Fruit fly (Drosophila melanogaster) whole organism, prepupa: Measurements from ENCODE around the gene CG31689.
A peak's percentile ranks its signal among the peaks of the same experiment; 100 is the strongest.

Experiments
- Blimp-1 ChIP-seq: fragments of 200-800 bp; sonication (Bioruptor generic); optimal IDR thresholded peaks from 3 replicates; lab custom pipeline; 2017; ENCODE audit warnings: missing biosample characterization, missing genetic modification characterization, mild to moderate bottlenecking, moderate library complexity, missing genetic modification reagents
- CG10669 ChIP-seq: fragments of 200-800 bp; sonication (Bioruptor generic); optimal IDR thresholded peaks from 3 replicates; lab custom pipeline; 2018; ENCODE audit warnings: missing biosample characterization, mild to moderate bottlenecking, missing genetic modification characterization, moderate library complexity
- CG11762 ChIP-seq: fragments of 200-800 bp; sonication (Bioruptor generic); optimal IDR thresholded peaks from 3 replicates; lab custom pipeline; 2016; ENCODE audit warnings: missing biosample characterization, missing genetic modification characterization; ENCODE audit not compliant: insufficient read depth
- CG11902 ChIP-seq: fragments of 200-800 bp; sonication (Bioruptor generic); optimal IDR thresholded peaks from 3 replicates; lab custom pipeline; 2016; ENCODE audit warnings: missing biosample characterization, missing genetic modification characterization
- CG15336 ChIP-seq: fragments of 200-800 bp; sonication (Bioruptor generic); IDR thresholded peaks from 2 replicates; pipeline ENCODE4 v1.3.6; 2022; ENCODE audit warnings: missing biosample characterization, missing genetic modification characterization
- CG1621 ChIP-seq: fragments of 200-800 bp; sonication (Bioruptor generic); optimal IDR thresholded peaks from 3 replicates; lab custom pipeline; 2018; ENCODE audit warnings: missing biosample characterization, mild to moderate bottlenecking, missing genetic modification characterization
- CG16779 ChIP-seq: fragments of 200-800 bp; sonication (Bioruptor generic); optimal IDR thresholded peaks from 3 replicates; lab custom pipeline; 2017; ENCODE audit warnings: missing biosample characterization, mild to moderate bottlenecking, missing genetic modification characterization
- CG3032 ChIP-seq: fragments of 200-800 bp; optimal IDR thresholded peaks from 2 replicates; lab custom pipeline; 2019; ENCODE audit warnings: missing biosample characterization, mild to moderate bottlenecking, missing genetic modification characterization, moderate library complexity
- CG31627 ChIP-seq: fragments of 200-800 bp; sonication (Bioruptor generic); optimal IDR thresholded peaks from 3 replicates; lab custom pipeline; 2016; ENCODE audit warnings: missing biosample characterization, missing genetic modification characterization
- CG32006 ChIP-seq: fragments of 200-800 bp; sonication (Bioruptor generic); optimal IDR thresholded peaks from 3 replicates; lab custom pipeline; 2017; ENCODE audit warnings: missing biosample characterization, mild to moderate bottlenecking, missing genetic modification characterization
- CG4318 ChIP-seq: fragments of 200-800 bp; sonication (Bioruptor generic); optimal IDR thresholded peaks from 3 replicates; lab custom pipeline; 2017; ENCODE audit warnings: missing biosample characterization, mild to moderate bottlenecking, missing genetic modification characterization
- CG6163 ChIP-seq: fragments of 200-800 bp; sonication (Bioruptor generic); IDR thresholded peaks from 3 replicates; pipeline ENCODE4 v1.3.6; 2022; ENCODE audit warnings: missing biosample characterization, missing genetic modification characterization
- CG6276 ChIP-seq: fragments of 200-800 bp; sonication (Bioruptor generic); optimal IDR thresholded peaks from 2 replicates; lab custom pipeline; 2017; ENCODE audit warnings: missing biosample characterization, mild to moderate bottlenecking, missing genetic modification characterization
- CG6792 ChIP-seq: fragments of 200-800 bp; sonication (Bioruptor generic); optimal IDR thresholded peaks from 3 replicates; lab custom pipeline; 2016; ENCODE audit warnings: missing biosample characterization, missing genetic modification characterization
- CG6808 ChIP-seq: fragments of 200-800 bp; sonication (Bioruptor generic); optimal IDR thresholded peaks from 3 replicates; lab custom pipeline; 2017; ENCODE audit warnings: missing biosample characterization, missing genetic modification characterization, mild to moderate bottlenecking, moderate library complexity, missing genetic modification reagents
- CG6854 ChIP-seq: fragments of 200-800 bp; sonication (Bioruptor generic); optimal IDR thresholded peaks from 2 replicates; lab custom pipeline; 2017; ENCODE audit warnings: missing biosample characterization, mild to moderate bottlenecking, missing genetic modification characterization
- CG7368 ChIP-seq: fragments of 200-800 bp; sonication (Bioruptor generic); optimal IDR thresholded peaks from 3 replicates; lab custom pipeline; 2016; ENCODE audit warnings: missing biosample characterization, missing genetic modification characterization
- CG8319 ChIP-seq: fragments of 200-800 bp; sonication (Bioruptor generic); optimal IDR thresholded peaks from 3 replicates; lab custom pipeline; 2016; ENCODE audit warnings: missing biosample characterization, missing genetic modification characterization
- Eip78C ChIP-seq: fragments of 200-800 bp; sonication (Bioruptor generic); peaks from one replicate; lab custom pipeline; 2016; ENCODE audit warnings: missing biosample characterization, missing genetic modification characterization
- Eip93F ChIP-seq: fragments of 200-800 bp; sonication (Bioruptor generic); optimal IDR thresholded peaks from 2 replicates; lab custom pipeline; 2016; ENCODE audit warnings: missing biosample characterization, mild to moderate bottlenecking, missing genetic modification characterization
- Ets21C ChIP-seq: fragments of 200-800 bp; sonication (Bioruptor generic); optimal IDR thresholded peaks from 3 replicates; lab custom pipeline; 2016; ENCODE audit warnings: missing biosample characterization, missing genetic modification characterization
- Ets96B ChIP-seq: fragments of 200-800 bp; optimal IDR thresholded peaks from 2 replicates; lab custom pipeline; 2019; ENCODE audit warnings: missing biosample characterization, mild to moderate bottlenecking, missing genetic modification characterization, moderate library complexity
- Gug ChIP-seq: fragments of 200-800 bp; sonication (Bioruptor generic); IDR thresholded peaks from 2 replicates; pipeline ENCODE4 v1.3.6; 2022; ENCODE audit warnings: missing biosample characterization, missing genetic modification characterization
- Hr38 ChIP-seq: sonication (Bioruptor generic); optimal IDR thresholded peaks from 2 replicates; lab custom pipeline; 2016; ENCODE audit warnings: missing biosample characterization, missing genetic modification characterization
- Hr39 ChIP-seq: fragments of 200-800 bp; sonication (Bioruptor generic); optimal IDR thresholded peaks from 2 replicates; lab custom pipeline; 2016; ENCODE audit warnings: missing biosample characterization, missing genetic modification characterization
- Hr4 ChIP-seq: fragments of 200-800 bp; sonication (Bioruptor generic); optimal IDR thresholded peaks from 3 replicates; lab custom pipeline; 2016; ENCODE audit warnings: missing biosample characterization, missing genetic modification characterization
- Lpt ChIP-seq: fragments of 200-800 bp; sonication (Bioruptor generic); optimal IDR thresholded peaks from 3 replicates; lab custom pipeline; 2016; ENCODE audit warnings: missing biosample characterization, missing genetic modification characterization
- Met ChIP-seq: fragments of 200-800 bp; sonication (Bioruptor generic); optimal IDR thresholded peaks from 3 replicates; lab custom pipeline; 2016; ENCODE audit warnings: missing biosample characterization, missing genetic modification characterization
- Smox ChIP-seq: fragments of 200-800 bp; sonication (Bioruptor generic); optimal IDR thresholded peaks from 3 replicates; lab custom pipeline; 2016; ENCODE audit warnings: missing biosample characterization, missing genetic modification characterization
- Sox102F ChIP-seq: fragments of 200-800 bp; sonication (Bioruptor generic); optimal IDR thresholded peaks from 2 replicates; lab custom pipeline; 2016; ENCODE audit warnings: missing biosample characterization, mild to moderate bottlenecking, missing genetic modification characterization
- Sox14 ChIP-seq: fragments of 200-800 bp; sonication (Bioruptor generic); optimal IDR thresholded peaks from 3 replicates; lab custom pipeline; 2016; ENCODE audit warnings: missing biosample characterization, missing genetic modification characterization
- achi ChIP-seq: fragments of 200-800 bp; sonication (Bioruptor generic); optimal IDR thresholded peaks from 3 replicates; lab custom pipeline; 2016; ENCODE audit warnings: missing biosample characterization, missing genetic modification characterization
- acj6 ChIP-seq: fragments of 200-800 bp; sonication (Bioruptor generic); optimal IDR thresholded peaks from 3 replicates; lab custom pipeline; 2016; ENCODE audit warnings: missing biosample characterization, missing genetic modification characterization
- cyc ChIP-seq: fragments of 200-800 bp; sonication (Bioruptor generic); optimal IDR thresholded peaks from 3 replicates; lab custom pipeline; 2016; ENCODE audit warnings: missing biosample characterization, missing genetic modification characterization
- dac ChIP-seq: fragments of 200-800 bp; sonication (Bioruptor generic); optimal IDR thresholded peaks from 2 replicates; lab custom pipeline; 2017; ENCODE audit warnings: missing biosample characterization, mild to moderate bottlenecking, missing genetic modification characterization
- dsx ChIP-seq: fragments of 200-800 bp; optimal IDR thresholded peaks from 3 replicates; lab custom pipeline; 2019; ENCODE audit warnings: missing biosample characterization, mild to moderate bottlenecking, missing genetic modification characterization, moderate library complexity; ENCODE audit not compliant: poor library complexity, severe bottlenecking
- eg ChIP-seq: fragments of 200-800 bp; sonication (Bioruptor generic); IDR thresholded peaks from 3 replicates; pipeline ENCODE4 v1.3.6; 2022; ENCODE audit warnings: missing biosample characterization, missing genetic modification characterization
- esn ChIP-seq: fragments of 200-800 bp; sonication (Bioruptor generic); optimal IDR thresholded peaks from 2 replicates; lab custom pipeline; 2016; ENCODE audit warnings: missing biosample characterization, mild to moderate bottlenecking, missing genetic modification characterization, moderate library complexity
- fd59A ChIP-seq: fragments of 200-800 bp; sonication (Bioruptor generic); optimal IDR thresholded peaks from 2 replicates; lab custom pipeline; 2017; ENCODE audit warnings: missing biosample characterization, mild to moderate bottlenecking, missing genetic modification characterization, missing genetic modification reagents
- fd85E ChIP-seq: fragments of 200-800 bp; sonication (Bioruptor generic); optimal IDR thresholded peaks from 3 replicates; lab custom pipeline; 2016; ENCODE audit warnings: missing biosample characterization, missing genetic modification characterization
- fkh ChIP-seq: fragments of 200-800 bp; sonication (Bioruptor generic); optimal IDR thresholded peaks from 3 replicates; lab custom pipeline; 2017; ENCODE audit warnings: missing biosample characterization, mild to moderate bottlenecking, missing genetic modification characterization, moderate library complexity
- lz ChIP-seq: fragments of 200-800 bp; sonication (Bioruptor generic); optimal IDR thresholded peaks from 3 replicates; lab custom pipeline; 2016; ENCODE audit warnings: missing biosample characterization, missing genetic modification characterization
- net ChIP-seq: fragments of 200-800 bp; sonication (Bioruptor generic); optimal IDR thresholded peaks from 3 replicates; lab custom pipeline; 2016; ENCODE audit warnings: missing biosample characterization, missing genetic modification characterization
- spab ChIP-seq: fragments of 200-800 bp; sonication (Bioruptor generic); optimal IDR thresholded peaks from 2 replicates; lab custom pipeline; 2017; ENCODE audit warnings: missing biosample characterization, mild to moderate bottlenecking, missing genetic modification characterization, missing genetic modification reagents
- ss ChIP-seq, 2 experiments: fragments of 200-800 bp; sonication (Bioruptor generic); optimal IDR thresholded peaks; 2 replicates in 1 of 2; 3 replicates in 1 of 2; lab custom pipeline; 2017 to 2018; ENCODE audit warnings: mild to moderate bottlenecking in 2 of 2, missing biosample characterization in 2 of 2, missing genetic modification characterization in 2 of 2, moderate library complexity in 1 of 2
- svp ChIP-seq: fragments of 200-800 bp; sonication (Bioruptor generic); peaks from one replicate; lab custom pipeline; 2016; ENCODE audit warnings: missing biosample characterization, missing genetic modification characterization
- topi ChIP-seq: fragments of 200-800 bp; sonication (Bioruptor generic); optimal IDR thresholded peaks from 3 replicates; lab custom pipeline; 2016; ENCODE audit warnings: missing biosample characterization, missing genetic modification characterization
- vri ChIP-seq: fragments of 200-800 bp; sonication (Bioruptor generic); optimal IDR thresholded peaks from 3 replicates; lab custom pipeline; 2016; ENCODE audit warnings: missing biosample characterization, mild to moderate bottlenecking, missing genetic modification characterization

Gene CG31689

DNA sequence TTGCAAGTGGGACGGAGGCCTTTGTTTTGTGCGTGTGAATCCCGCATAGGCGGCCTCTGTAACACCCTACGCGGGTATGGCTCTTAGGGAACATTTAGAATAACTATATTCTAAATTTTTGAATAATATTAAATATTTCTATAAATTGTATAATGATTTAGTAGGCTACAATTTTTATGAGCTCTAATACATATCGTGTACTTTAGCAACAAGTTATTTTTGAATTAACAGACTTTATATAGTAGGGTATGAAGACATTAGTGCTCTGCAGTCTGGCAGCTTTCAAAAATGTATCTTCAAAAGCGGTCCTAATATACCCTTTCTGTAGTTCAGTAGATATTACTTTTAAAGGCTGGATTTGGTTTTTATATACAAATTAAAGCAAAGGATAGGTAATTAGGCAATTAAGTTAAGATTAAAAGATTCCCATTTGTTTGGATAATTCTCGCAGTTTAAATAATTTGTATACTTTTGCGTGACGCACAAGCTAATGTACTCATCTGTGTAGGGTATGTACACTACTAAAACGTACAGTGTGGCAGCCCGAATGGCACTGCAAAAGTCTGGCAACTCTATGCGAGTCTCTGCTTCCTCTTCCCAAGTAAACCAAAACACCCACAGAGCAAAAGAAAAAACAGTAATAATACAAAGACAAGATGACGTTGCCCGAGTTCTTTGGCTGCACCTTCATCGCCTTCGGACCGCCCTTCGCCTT is 40.3 kb downstream of the CG31689 start, which contains the start of the genes Snx21 and aph-1 (continued):
- TF ChIP-seq Gug (GFP tag; lab: Robert Waterston, UW) (peak; percentile 82), Met (GFP tag; lab: Kevin White, UChicago) (peak; percentile 88), Hr4 (GFP tag; lab: Kevin White, UChicago) (peak; percentile 91), CG10669 (peak; percentile 88), net (GFP tag; lab: Kevin White, UChicago) (peak; percentile 87), Blimp-1 (GFP tag; lab: Kevin White, UChicago) (peak; percentile 73), CG11902 (peak; percentile 87), CG8319 (GFP tag; lab: Kevin White, UChicago) (peak; percentile 72), CG15336 (GFP tag; lab: Robert Waterston, UW) (peak; percentile 90), Ets96B (peak; percentile 90), esn (peak; percentile 93), CG11762 (GFP tag; lab: Kevin White, UChicago) (peak; percentile 89), CG6276 (GFP tag; lab: Kevin White, UChicago) (peak; percentile 85), CG6808 (GFP tag; lab: Kevin White, UChicago) (peak; percentile 88), vri (GFP tag; lab: Kevin White, UChicago) (peak; percentile 72), CG16779 (peak; percentile 81), Sox102F (GFP tag; lab: Kevin White, UChicago) (peak; percentile 91), CG7368 (GFP tag; lab: Kevin White, UChicago) (peak; percentile 82), lz (peak; percentile 93), CG6792 (peak; percentile 81), CG32006 (GFP tag; lab: Kevin White, UChicago) (peak; percentile 91), Eip78C (GFP tag; lab: Kevin White, UChicago) (peak; percentile 94), Hr39 (GFP tag; lab: Kevin White, UChicago) (peak; percentile 92), spab (GFP tag; lab: Kevin White, UChicago) (peak; percentile 81), acj6 (GFP tag; lab: Kevin White, UChicago) (peak; percentile 93), Lpt (peak; percentile 61), Eip93F (peak; percentile 87), CG31627 (GFP tag; lab: Kevin White, UChicago) (peak; percentile 92), eg (GFP tag; lab: Robert Waterston, UW) (peak; percentile 87), cyc (peak; percentile 89)

DNA sequence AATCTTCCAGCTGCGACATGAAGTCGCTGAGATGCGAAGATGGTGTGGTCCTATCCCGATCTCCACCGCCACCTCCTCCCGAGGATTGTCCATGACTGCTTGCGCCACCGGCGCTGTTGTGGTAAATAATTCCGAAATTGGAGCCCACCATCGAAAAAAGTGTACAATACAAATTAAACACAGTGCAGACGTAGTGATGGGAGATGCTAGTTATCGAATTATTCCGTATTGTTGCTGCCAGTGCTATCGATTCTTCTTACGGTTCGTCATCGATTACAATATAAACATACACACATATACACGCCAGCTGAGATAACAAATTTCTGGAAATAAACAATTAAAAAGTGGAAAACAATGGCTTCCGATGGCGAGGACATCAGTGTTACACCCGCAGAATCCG is 42.2 kb downstream of the CG31689 start, which contains the start of the genes Taf10b and Taf10:
Gene Taf10b, minus strand, starts transcription at position 219 of the 400 bp plus-strand sequence.
Gene Taf10, plus strand, starts transcription at position 264 of the 400 bp plus-strand sequence.
- TF ChIP-seq Smox (GFP tag; lab: Kevin White, UChicago), result no peak
- TF ChIP-seq Sox14 (GFP tag; lab: Kevin White, UChicago), result peak; percentile 37
- TF ChIP-seq Hr4 (GFP tag; lab: Kevin White, UChicago), result no peak
- TF ChIP-seq Lpt, result no peak
- TF ChIP-seq fd59A (GFP tag; lab: Kevin White, UChicago), result no peak
- no peak for TF ChIP-seq ss (GFP tag; optimal IDR thresholded peaks at IDR 0.05; lab: Kevin White, UChicago)
- TF ChIP-seq CG11762 (GFP tag; lab: Kevin White, UChicago), result no peak
- no peak for TF ChIP-seq svp (GFP tag; lab: Kevin White, UChicago)
- 0 out of 3 replicates have a peak, but pooled peaks have one; percentile 23 for TF ChIP-seq CG6163 (GFP tag; lab: Robert Waterston, UW)
- no peak for TF ChIP-seq fd85E (GFP tag; lab: Kevin White, UChicago)
- TF ChIP-seq Eip78C (GFP tag; lab: Kevin White, UChicago), result peak; percentile 31
- no peak for TF ChIP-seq CG4318 (GFP tag; lab: Kevin White, UChicago)
- peak; percentile 99 for TF ChIP-seq CG1621 (tag; lab: Kevin White, UChicago)
- TF ChIP-seq CG3032 (tag; lab: Kevin White, UChicago), result no peak
- TF ChIP-seq Hr39 (GFP tag; lab: Kevin White, UChicago), result no peak
- TF ChIP-seq dsx (GFP tag; lab: Kevin White, UChicago), result peak; percentile 72
- no peak for TF ChIP-seq dac (GFP tag; lab: Kevin White, UChicago)
- peak; percentile 39 for TF ChIP-seq CG6854 (GFP tag; lab: Kevin White, UChicago)
- no peak for TF ChIP-seq CG6792
- peak; percentile 88 for TF ChIP-seq fkh (GFP tag; lab: Kevin White, UChicago)
- TF ChIP-seq Sox102F (GFP tag; lab: Kevin White, UChicago), result no peak
- no peak for TF ChIP-seq CG11902
- TF ChIP-seq esn, result peak; percentile 37
- no peak for TF ChIP-seq Ets21C (GFP tag; lab: Kevin White, UChicago)
- no peak for TF ChIP-seq CG16779
- no peak for TF ChIP-seq Blimp-1 (GFP tag; lab: Kevin White, UChicago)
- TF ChIP-seq topi (GFP tag; lab: Kevin White, UChicago), result no peak
- no peak for TF ChIP-seq achi (GFP tag; lab: Kevin White, UChicago)
- TF ChIP-seq Hr38 (GFP tag; lab: Kevin White, UChicago), result no peak
- TF ChIP-seq CG10669, result no peak
- TF ChIP-seq lz, result no peak
- TF ChIP-seq Gug (GFP tag; lab: Robert Waterston, UW), result no peak
